Fruit fly (Drosophila melanogaster) whole organism, pupa: ENCODE results near the gene Sytbeta.

Experiments
- CG10348 ChIP-seq: fragments of 200-800 bp; sonication (Bioruptor generic); IDR thresholded peaks from 2 replicates; pipeline ENCODE4 v1.3.6; 2022; ENCODE audit warnings: missing biosample characterization, missing genetic modification characterization
- CG12605 ChIP-seq: fragments of 200-800 bp; sonication (Bioruptor generic); IDR thresholded peaks from 2 replicates; pipeline ENCODE4 v1.3.6; 2022; ENCODE audit warnings: missing biosample characterization, missing genetic modification characterization
- CG13204 ChIP-seq: fragments of 200-800 bp; sonication (Bioruptor generic); optimal IDR thresholded peaks from 2 replicates; lab custom pipeline; 2018; ENCODE audit warnings: missing biosample characterization, mild to moderate bottlenecking, missing genetic modification characterization, moderate library complexity
- CG14655 ChIP-seq: fragments of 200-800 bp; sonication (Bioruptor generic); optimal IDR thresholded peaks from 3 replicates; lab custom pipeline; 2017; ENCODE audit warnings: mild to moderate bottlenecking, missing biosample characterization, missing genetic modification reagents, missing genetic modification characterization
- CG15710 ChIP-seq: fragments of 200-800 bp; sonication (Bioruptor generic); optimal IDR thresholded peaks from 2 replicates; lab custom pipeline; 2018; ENCODE audit warnings: missing biosample characterization, mild to moderate bottlenecking, missing genetic modification characterization, moderate library complexity
- CG17806 ChIP-seq: fragments of 200-800 bp; sonication (Bioruptor generic); optimal IDR thresholded peaks from 2 replicates; lab custom pipeline; 2018; ENCODE audit warnings: missing biosample characterization, mild to moderate bottlenecking, missing genetic modification characterization, moderate library complexity
- CG32121 ChIP-seq: fragments of 200-800 bp; sonication (Bioruptor generic); IDR thresholded peaks from 2 replicates; pipeline ENCODE4 v1.3.6; 2022; ENCODE audit warnings: missing biosample characterization, missing genetic modification characterization
- CG34367 ChIP-seq: fragments of 200-800 bp; sonication (Bioruptor generic); optimal IDR thresholded peaks from 2 replicates; lab custom pipeline; 2018; ENCODE audit warnings: missing biosample characterization, mild to moderate bottlenecking, missing genetic modification characterization
- CG4496 ChIP-seq: fragments of 200-800 bp; sonication (Bioruptor generic); IDR thresholded peaks from 3 replicates; pipeline ENCODE4 v1.3.6; 2022; ENCODE audit warnings: missing biosample characterization, missing genetic modification characterization
- CG8159 ChIP-seq: fragments of 200-800 bp; sonication (Bioruptor generic); optimal IDR thresholded peaks from 3 replicates; lab custom pipeline; 2018; ENCODE audit warnings: missing biosample characterization, mild to moderate bottlenecking, missing genetic modification characterization, moderate library complexity
- CG8301 ChIP-seq: fragments of 200-800 bp; sonication (Bioruptor generic); optimal IDR thresholded peaks from 2 replicates; lab custom pipeline; 2018; ENCODE audit warnings: missing biosample characterization, mild to moderate bottlenecking, missing genetic modification characterization
- CG9948 ChIP-seq: fragments of 200-800 bp; sonication (Bioruptor generic); optimal IDR thresholded peaks from 2 replicates; lab custom pipeline; 2018; ENCODE audit warnings: missing biosample characterization, mild to moderate bottlenecking, missing genetic modification characterization, moderate library complexity
- D1 ChIP-seq: fragments of 200-800 bp; sonication (Bioruptor generic); optimal IDR thresholded peaks from 2 replicates; lab custom pipeline; 2018; ENCODE audit warnings: missing biosample characterization, mild to moderate bottlenecking, missing genetic modification characterization, moderate library complexity
- EcR ChIP-seq: fragments of 200-800 bp; sonication (Bioruptor generic); optimal IDR thresholded peaks from 3 replicates; lab custom pipeline; 2019; ENCODE audit warnings: missing biosample characterization, missing genetic modification characterization, mild to moderate bottlenecking, moderate library complexity, missing genetic modification reagents
- Ets98B ChIP-seq: fragments of 200-800 bp; sonication (Bioruptor generic); IDR thresholded peaks from 2 replicates; pipeline ENCODE4 v1.3.6; 2022; ENCODE audit warnings: missing biosample characterization, missing genetic modification characterization
- Pif1A ChIP-seq: fragments of 200-800 bp; sonication (Bioruptor generic); optimal IDR thresholded peaks from 3 replicates; lab custom pipeline; 2016; ENCODE audit warnings: missing biosample characterization, missing genetic modification characterization
- Pif1B ChIP-seq: fragments of 200-800 bp; sonication (Bioruptor generic); optimal IDR thresholded peaks from 3 replicates; lab custom pipeline; 2016; ENCODE audit warnings: missing biosample characterization, missing genetic modification characterization
- Snoo ChIP-seq: fragments of 200-800 bp; sonication (Bioruptor generic); optimal IDR thresholded peaks from 3 replicates; lab custom pipeline; 2017; ENCODE audit warnings: missing biosample characterization, mild to moderate bottlenecking, missing genetic modification characterization, inconsistent platforms
- fd96Ca ChIP-seq: fragments of 200-800 bp; sonication (Bioruptor generic); IDR thresholded peaks from 3 replicates; pipeline ENCODE4 v1.3.6; 2022; ENCODE audit warnings: missing biosample characterization, missing genetic modification characterization
- gl ChIP-seq: fragments of 200-800 bp; sonication (Bioruptor generic); optimal IDR thresholded peaks from 2 replicates; lab custom pipeline; 2018; ENCODE audit warnings: missing biosample characterization, mild to moderate bottlenecking, missing genetic modification characterization
- rn ChIP-seq: fragments of 200-800 bp; sonication (Bioruptor generic); IDR thresholded peaks from 2 replicates; pipeline ENCODE4 v1.3.6; 2022; ENCODE audit warnings: missing biosample characterization, missing genetic modification characterization

The Sytbeta gene

DNA sequence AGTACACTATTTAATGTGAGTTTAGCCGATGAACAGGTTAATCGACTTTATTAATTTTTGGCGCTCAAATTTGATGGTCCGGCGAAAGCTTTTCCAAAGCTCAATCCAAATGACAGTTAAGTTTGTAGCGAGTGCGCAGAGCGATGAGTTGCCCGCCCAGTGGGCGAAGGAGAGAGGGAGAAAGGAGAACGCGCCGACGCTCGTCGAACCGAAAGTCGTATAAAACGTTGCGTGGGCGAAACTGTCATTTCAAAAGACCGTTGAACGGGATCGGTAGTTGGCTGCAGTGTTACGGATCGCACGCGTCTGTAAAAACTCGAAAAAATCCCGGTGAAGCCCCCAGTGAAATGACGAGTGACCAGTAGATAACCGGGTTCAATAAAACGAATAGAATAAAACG lies 72.8 kb downstream of the Sytbeta start, which contains the start of gene Zip71B:
Gene Zip71B, plus strand, starts transcription at position 265 of the 400 bp plus-strand sequence.
- TF ChIP-seq Pif1B (GFP tag; lab: Kevin White, UChicago) = no peak
- TF ChIP-seq EcR (GFP tag; lab: Kevin White, UChicago) = no peak

DNA sequence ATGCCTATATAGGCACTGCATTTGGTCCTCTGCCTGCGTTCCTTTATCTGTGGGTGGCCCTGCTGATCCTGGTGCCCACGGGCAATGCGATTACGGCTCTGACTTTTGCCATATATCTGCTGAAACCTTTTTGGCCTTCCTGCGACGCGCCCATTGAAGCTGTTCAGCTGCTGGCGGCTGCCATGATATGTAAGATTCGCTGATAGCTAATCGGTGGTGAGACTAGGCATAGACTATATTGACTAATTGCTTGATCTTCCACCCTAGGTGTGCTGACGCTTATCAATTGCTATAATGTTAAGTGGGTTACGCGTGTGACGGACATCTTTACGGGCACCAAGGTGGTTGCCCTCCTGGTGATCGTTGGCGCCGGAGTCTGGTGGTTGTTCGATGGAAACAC lies 74.9 kb downstream of the Sytbeta start:
- no peak for TF ChIP-seq D1 (tag; lab: Kevin White, UChicago)
- no peak for TF ChIP-seq CG4496 (GFP tag; lab: Robert Waterston, UW)
- TF ChIP-seq CG12605 (GFP tag; lab: Robert Waterston, UW) = no peak
- TF ChIP-seq EcR (GFP tag; lab: Kevin White, UChicago) = no peak

- TF ChIP-seq Ets98B (GFP tag; lab: Robert Waterston, UW) (no peak), CG8159 (tag; lab: Kevin White, UChicago) (no peak), rn (GFP tag; lab: Robert Waterston, UW) (no peak), CG10348 (GFP tag; lab: Robert Waterston, UW) (no peak), fd96Ca (GFP tag; lab: Robert Waterston, UW) (no peak), CG17806 (tag; lab: Kevin White, UChicago) (no peak), CG32121 (GFP tag; lab: Robert Waterston, UW) (no peak), Snoo (tag; lab: Kevin White, UChicago) (no peak), CG12605 (GFP tag; lab: Robert Waterston, UW) (no peak), CG9948 (tag; lab: Kevin White, UChicago) (no peak), gl (tag; lab: Kevin White, UChicago) (no peak), D1 (tag; lab: Kevin White, UChicago) (no peak), CG8301 (no peak), CG34367 (tag; lab: Kevin White, UChicago) (no peak), Pif1B (GFP tag; lab: Kevin White, UChicago) (no peak), CG4496 (GFP tag; lab: Robert Waterston, UW) (no peak), CG13204 (no peak)
Observed at dm6 chr3L:14988231-14988630, 76.5 kb downstream of the Sytbeta start.

DNA sequence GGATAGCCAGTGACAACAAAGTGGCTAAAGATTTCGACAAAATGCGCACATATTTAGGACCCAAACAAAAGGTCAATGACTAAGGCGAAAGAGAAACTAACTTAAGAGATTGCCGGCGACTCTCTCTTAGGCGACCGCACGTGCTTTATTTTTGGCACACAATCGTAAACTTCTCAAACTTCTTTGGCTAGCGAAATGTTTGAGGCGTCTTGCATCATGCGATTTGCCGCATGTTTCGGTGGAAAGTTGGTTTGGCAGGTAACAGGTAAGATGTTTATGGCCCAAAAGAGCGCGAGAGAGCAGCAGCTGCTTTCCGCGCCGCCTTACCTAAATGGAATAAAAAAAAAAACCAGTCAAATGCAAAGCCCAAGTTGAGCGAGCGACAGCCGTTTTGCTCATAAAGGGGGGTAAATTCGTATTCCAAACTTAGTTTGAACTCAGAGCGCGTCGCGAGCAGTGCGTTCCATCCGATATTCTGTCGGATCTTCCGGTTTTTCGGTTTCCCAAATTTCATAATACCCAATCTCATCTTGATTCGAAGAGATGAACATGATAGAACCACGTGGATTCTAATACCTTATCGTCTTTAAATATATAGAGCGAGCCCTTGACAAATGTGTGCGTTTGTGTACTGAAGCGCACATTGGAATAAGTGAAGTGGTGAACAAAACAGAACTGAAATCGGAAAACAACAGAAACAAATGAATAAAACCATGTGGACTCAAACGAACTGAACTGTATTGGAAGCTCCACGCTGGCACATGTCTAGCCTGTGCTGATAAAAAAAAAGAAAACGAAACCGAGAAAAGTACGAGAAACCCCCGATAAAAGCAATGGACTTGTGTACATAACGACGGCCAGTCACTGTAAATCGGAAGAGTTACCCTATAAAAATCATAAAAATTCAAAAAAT lies 77.5 kb downstream of the Sytbeta start:
- TF ChIP-seq D1 (tag; lab: Kevin White, UChicago) = no peak
- TF ChIP-seq Pif1A (GFP tag; lab: Kevin White, UChicago) = no peak
- no peak for TF ChIP-seq Snoo (tag; lab: Kevin White, UChicago)
- TF ChIP-seq Ets98B (GFP tag; lab: Robert Waterston, UW) = peak; percentile 30; the same call in 1 of the 2 replicates
- TF ChIP-seq EcR (GFP tag; lab: Kevin White, UChicago) = peak; percentile 47
- TF ChIP-seq CG4496 (GFP tag; lab: Robert Waterston, UW) = no peak

dm6 chr3L:14986340-14986916 lies 78.3 kb downstream of the Sytbeta start:
- TF ChIP-seq EcR (GFP tag; lab: Kevin White, UChicago) (no peak), CG8159 (tag; lab: Kevin White, UChicago) (no peak), CG15710 (tag; lab: Kevin White, UChicago) (no peak), CG32121 (GFP tag; lab: Robert Waterston, UW) (no peak), rn (GFP tag; lab: Robert Waterston, UW) (no peak), CG9948 (tag; lab: Kevin White, UChicago) (no peak), CG10348 (GFP tag; lab: Robert Waterston, UW) (no peak), CG14655 (GFP tag; lab: Kevin White, UChicago) (no peak)

- TF ChIP-seq CG32121 (GFP tag; lab: Robert Waterston, UW) (peak; percentile 91), CG15710 (tag; lab: Kevin White, UChicago) (peak; percentile 74), CG34367 (tag; lab: Kevin White, UChicago) (peak; percentile 75), D1 (tag; lab: Kevin White, UChicago) (peak; percentile 49), CG8159 (tag; lab: Kevin White, UChicago) (peak; percentile 79), CG10348 (GFP tag; lab: Robert Waterston, UW) (peak; percentile 44; the same call in 1 of the 2 replicates), CG14655 (GFP tag; lab: Kevin White, UChicago) (peak; percentile 89), gl (tag; lab: Kevin White, UChicago) (peak; percentile 40), EcR (GFP tag; lab: Kevin White, UChicago) (peak; percentile 89), CG13204 (no peak), Snoo (tag; lab: Kevin White, UChicago) (peak; percentile 47), CG4496 (GFP tag; lab: Robert Waterston, UW) (peak; percentile 95), CG9948 (tag; lab: Kevin White, UChicago) (peak; percentile 81), rn (GFP tag; lab: Robert Waterston, UW) (no peak; the same call in 1 of the 2 replicates), Ets98B (GFP tag; lab: Robert Waterston, UW) (peak; percentile 95), CG8301 (peak; percentile 93), fd96Ca (GFP tag; lab: Robert Waterston, UW) (no peak), Pif1B (GFP tag; lab: Kevin White, UChicago) (peak; percentile 71), CG17806 (tag; lab: Kevin White, UChicago) (peak; percentile 85), Pif1A (GFP tag; lab: Kevin White, UChicago) (peak; percentile 84), CG12605 (GFP tag; lab: Robert Waterston, UW) (peak; percentile 93)
Observed at dm6 chr3L:14984521-14985150, 80.1 kb downstream of the Sytbeta start, which contains the start of gene mnd. TSS of gene mnd (plus strand) at chr3L:14985100.
